Fruit fly (Drosophila melanogaster): ENCODE measurements around the gene hang.

DNA sequence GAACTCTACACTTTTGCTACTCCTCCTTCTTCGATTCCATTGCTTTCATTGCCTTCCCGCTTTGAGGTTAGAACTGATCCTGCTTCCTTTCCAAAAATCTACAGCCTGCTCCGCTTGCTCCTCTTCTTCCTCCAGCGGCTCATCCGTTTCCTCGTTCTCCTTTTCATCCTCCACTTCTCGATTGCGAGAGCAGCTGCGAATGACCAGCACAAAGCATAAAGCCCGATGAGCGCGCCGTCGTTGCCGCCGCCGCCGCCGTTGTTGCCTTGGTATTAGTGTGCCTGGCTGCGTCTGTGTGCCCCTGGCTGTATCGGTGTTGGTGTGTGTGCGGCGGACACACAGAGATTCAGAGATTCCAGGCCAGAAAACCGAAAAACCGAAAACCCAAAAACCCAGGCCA, 1.7 kb downstream of the hang start:
- no peak for TF ChIP-seq psq (optimal IDR thresholded peaks at IDR 0.05)
- TF ChIP-seq insv (optimal IDR thresholded peaks at IDR 0.05): no peak
- TF ChIP-seq Myc (optimal IDR thresholded peaks at IDR 0.05): no peak
- TF ChIP-seq ttk (optimal IDR thresholded peaks at IDR 0.05): no peak
- no peak for TF ChIP-seq Sin3A (optimal IDR thresholded peaks at IDR 0.05)
